Fruit fly (Drosophila melanogaster): Measurements from ENCODE around the gene Orct.

Gene Orct

dm6 chr3R:24320342-24320711, 44.3 kb downstream of the Orct start (continued):
- TF ChIP-seq Hand (GFP tag; optimal IDR thresholded peaks at IDR 0.05) (no peak), Gsc (GFP tag; IDR thresholded peaks at IDR 0.05) (no peak), CG12659 (GFP tag; optimal IDR thresholded peaks at IDR 0.05) (peak; percentile 73), twi (tag; optimal IDR thresholded peaks at IDR 0.05) (no peak), gfzf (GFP tag; optimal IDR thresholded peaks at IDR 0.05) (peak; percentile 13), wek (GFP tag; optimal IDR thresholded peaks at IDR 0.05) (no peak), CG12299 (tag; optimal IDR thresholded peaks at IDR 0.05) (peak; percentile 68), sr (GFP tag; IDR thresholded peaks at IDR 0.05) (no peak), Med (GFP tag) (peak; percentile 76), Dip2 (GFP tag; IDR thresholded peaks at IDR 0.05) (no peak), CG32772 (GFP tag; IDR thresholded peaks at IDR 0.05) (no peak), scrt (GFP tag; optimal IDR thresholded peaks at IDR 0.05) (no peak), CG1602 (GFP tag; optimal IDR thresholded peaks at IDR 0.05) (no peak), CG34224 (GFP tag; IDR thresholded peaks at IDR 0.05; ENCODE audit: partially characterized antibody) (peak; percentile 67), CG17912 (GFP tag; optimal IDR thresholded peaks at IDR 0.05) (peak; percentile 25), Opbp (GFP tag; IDR thresholded peaks at IDR 0.05; ENCODE audit: partially characterized antibody) (peak; percentile 78), CG11398 (GFP tag; optimal IDR thresholded peaks at IDR 0.05) (no peak), Dad (GFP tag; optimal IDR thresholded peaks at IDR 0.05) (no peak), CG18011 (GFP tag; optimal IDR thresholded peaks at IDR 0.05) (no peak), sd (tag; optimal IDR thresholded peaks at IDR 0.05) (no peak), CG34422 (GFP tag; IDR thresholded peaks at IDR 0.05) (no peak), CG3407 (GFP tag; optimal IDR thresholded peaks at IDR 0.05) (no peak), MBD-R2 (GFP tag; IDR thresholded peaks at IDR 0.05) (peak; percentile 49), lab (GFP tag; optimal IDR thresholded peaks at IDR 0.05) (no peak), tx (GFP tag; optimal IDR thresholded peaks at IDR 0.05) (no peak), Atf-2 (GFP tag; optimal IDR thresholded peaks at IDR 0.05) (no peak), Nf-YB (GFP tag; optimal IDR thresholded peaks at IDR 0.05) (no peak), croc (GFP tag; conservative IDR thresholded peaks at IDR 0.05) (no peak), CG10565 (GFP tag; optimal IDR thresholded peaks at IDR 0.05) (no peak), row (GFP tag; IDR thresholded peaks at IDR 0.05) (peak; percentile 16; the same call in 1 of the 3 replicates), gsb-n (tag; optimal IDR thresholded peaks at IDR 0.05) (no peak), lbe (GFP tag; optimal IDR thresholded peaks at IDR 0.05) (no peak), pzg (GFP tag; optimal IDR thresholded peaks at IDR 0.05) (peak; percentile 79), PHDP (tag; optimal IDR thresholded peaks at IDR 0.05) (no peak), klu (GFP tag; IDR thresholded peaks at IDR 0.05) (no peak), gsb (GFP tag; IDR thresholded peaks at IDR 0.05) (no peak), CG9876 (GFP tag; optimal IDR thresholded peaks at IDR 0.05) (no peak), CG9437 (GFP tag; optimal IDR thresholded peaks at IDR 0.05) (no peak), Jarid2 (GFP tag; optimal IDR thresholded peaks at IDR 0.05) (no peak), CG11695 (GFP tag; IDR thresholded peaks at IDR 0.05) (no peak), CG10979 (tag; optimal IDR thresholded peaks at IDR 0.05) (peak; percentile 41), Hr39 (optimal IDR thresholded peaks at IDR 0.05) (no peak), CG3995 (GFP tag; optimal IDR thresholded peaks at IDR 0.05) (no peak), yki (optimal IDR thresholded peaks at IDR 0.05) (no peak), NK7.1 (GFP tag; optimal IDR thresholded peaks at IDR 0.05) (no peak), CG8478 (optimal IDR thresholded peaks at IDR 0.05) (peak; percentile 88), CG7963 (GFP tag; IDR thresholded peaks at IDR 0.05; ENCODE audit: partially characterized antibody) (peak; percentile 46; the same call in 1 of the 3 replicates), kni (GFP tag; optimal IDR thresholded peaks at IDR 0.05) (no peak), crol (GFP tag; IDR thresholded peaks at IDR 0.05) (no peak), CG11093 (GFP tag; IDR thresholded peaks at IDR 0.05) (no peak), HLH3B (GFP tag; IDR thresholded peaks at IDR 0.05) (no peak), MTF-1 (GFP tag; optimal IDR thresholded peaks at IDR 0.05; ENCODE audit: borderline replicate concordance) (no peak), C15 (GFP tag; IDR thresholded peaks at IDR 0.05) (no peak)
